Comparison of ENCODE assay signal across 2 worm cellular contexts in the genomic region with DNA sequence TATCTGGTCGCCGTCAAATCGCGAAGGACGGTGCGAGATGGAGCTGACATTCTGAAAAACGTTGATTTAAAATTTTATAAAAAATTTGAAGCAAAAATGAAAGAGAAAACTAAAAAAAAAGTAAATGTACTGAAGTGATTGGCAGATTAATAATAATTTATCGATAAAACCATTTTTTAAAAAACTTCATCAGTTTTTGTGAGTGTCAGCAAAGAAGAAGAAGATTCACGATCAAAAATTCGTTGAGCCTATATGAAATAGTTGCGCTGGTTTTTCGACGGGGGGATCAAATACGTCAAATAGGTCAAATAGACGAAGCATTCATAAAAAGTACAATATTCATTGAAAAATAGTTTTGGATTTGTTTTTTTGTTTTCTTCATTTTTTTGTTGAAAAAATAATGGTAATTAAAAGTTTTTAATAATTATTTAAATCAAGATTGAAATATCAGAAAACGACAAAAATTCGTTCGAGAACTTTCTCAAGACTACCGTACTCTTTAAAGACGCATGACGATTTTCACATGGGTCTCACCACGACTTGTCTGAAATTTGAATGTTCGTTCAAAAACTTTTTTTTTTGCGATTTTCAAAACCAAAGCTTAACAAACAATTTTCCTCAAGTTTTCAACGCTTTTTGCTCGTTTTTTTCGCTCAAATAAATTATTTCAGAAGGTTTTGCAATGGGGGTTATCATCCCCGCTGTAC.
TF ChIP-seq lines count a peak whose summit lies in the region.

A gene (minus strand): TSS at position 51 of the 707 bp plus-strand sequence.
A gene (plus strand): TSS at position 672 of the 707 bp plus-strand sequence.

TF ChIP-seq in whole organism, L4 larva, 104 proteins besides CTCF, POLR2A, EP300 and RAD21:
- TF ChIP-seq lsy-2 (tag; optimal IDR thresholded peaks at IDR 0.05; lab: Kevin White, UChicago), result peak in 1 of 2 experiments; percentile 25
- no peak for TF ChIP-seq mdt-29 (GFP tag; IDR thresholded peaks at IDR 0.05; lab: Robert Waterston, UW)
- TF ChIP-seq vab-7 (GFP tag; IDR thresholded peaks at IDR 0.05; lab: Robert Waterston, UW), result no peak
- TF ChIP-seq jun-1 (tag; optimal IDR thresholded peaks at IDR 0.05; lab: Kevin White, UChicago), result no peak
- TF ChIP-seq ctbp-1 (GFP tag; IDR thresholded peaks at IDR 0.05; lab: Robert Waterston, UW), result no peak
- TF ChIP-seq nhr-76 (tag; optimal IDR thresholded peaks at IDR 0.05; lab: Kevin White, UChicago), result no peak
- peak; percentile 86 for TF ChIP-seq snpc-1.2 (GFP tag; IDR thresholded peaks at IDR 0.05; lab: Robert Waterston, UW)
- TF ChIP-seq unc-62 (GFP tag; optimal IDR thresholded peaks at IDR 0.05 in 1 of 2; lab: Kevin White, UChicago), result no peak
- TF ChIP-seq unc-62 (tag; optimal IDR thresholded peaks at IDR 0.05; lab: Kevin White, UChicago), result no peak
- no peak for TF ChIP-seq F10B5.3 (tag; optimal IDR thresholded peaks at IDR 0.05; lab: Kevin White, UChicago)
- TF ChIP-seq sdz-12 (GFP tag; optimal IDR thresholded peaks at IDR 0.05; lab: Kevin White, UChicago), result no peak
- TF ChIP-seq aly-2 (tag; optimal IDR thresholded peaks at IDR 0.05; lab: Kevin White, UChicago), result no peak
- TF ChIP-seq lin-38 (GFP tag; IDR thresholded peaks at IDR 0.05; lab: Robert Waterston, UW), result peak; percentile 61
- TF ChIP-seq nhr-28 (tag; optimal IDR thresholded peaks at IDR 0.05; lab: Kevin White, UChicago), result no peak
- TF ChIP-seq zfp-3 (GFP tag; conservative IDR thresholded peaks at IDR 0.05; lab: Robert Waterston, UW), result no peak
- TF ChIP-seq nhr-111 (GFP tag; optimal IDR thresholded peaks at IDR 0.05; lab: Kevin White, UChicago), result no peak
- TF ChIP-seq ztf-7 (tag; optimal IDR thresholded peaks at IDR 0.05; lab: Kevin White, UChicago), result no peak
- TF ChIP-seq spr-3 (GFP tag; optimal IDR thresholded peaks at IDR 0.05; lab: Kevin White, UChicago), result no peak
- peak; percentile 77 for TF ChIP-seq F49E8.2 (tag; optimal IDR thresholded peaks at IDR 0.05; lab: Kevin White, UChicago; ENCODE audit: borderline replicate concordance)
- no peak for TF ChIP-seq R02D3.7 (tag; optimal IDR thresholded peaks at IDR 0.05; lab: Kevin White, UChicago)
- TF ChIP-seq nhr-48 (tag; optimal IDR thresholded peaks at IDR 0.05; lab: Kevin White, UChicago), result no peak
- TF ChIP-seq unc-130 (GFP tag; optimal IDR thresholded peaks at IDR 0.05; lab: Kevin White, UChicago), result peak; percentile 2
- TF ChIP-seq pha-4 (GFP tag; IDR thresholded peaks at IDR 0.05; lab: Robert Waterston, UW), result no peak
- no peak for TF ChIP-seq pha-4 (tag; optimal IDR thresholded peaks at IDR 0.05; lab: Kevin White, UChicago)
- no peak for TF ChIP-seq daf-8 (GFP tag; IDR thresholded peaks at IDR 0.05; lab: Robert Waterston, UW)
- no peak for TF ChIP-seq madf-5 (GFP tag; IDR thresholded peaks at IDR 0.05; lab: Robert Waterston, UW)
- TF ChIP-seq nhr-42 (GFP tag; IDR thresholded peaks at IDR 0.05; lab: Robert Waterston, UW), result no peak
- no peak for TF ChIP-seq daf-19 (GFP tag; conservative IDR thresholded peaks at IDR 0.05; lab: Robert Waterston, UW)
- TF ChIP-seq egl-43 (GFP tag; IDR thresholded peaks at IDR 0.05; lab: Robert Waterston, UW), result no peak
- no peak for TF ChIP-seq nhr-41 (GFP tag; IDR thresholded peaks at IDR 0.05; lab: Robert Waterston, UW)
- TF ChIP-seq hlh-11 (tag; optimal IDR thresholded peaks at IDR 0.05; lab: Kevin White, UChicago), result no peak

TF ChIP-seq in whole organism, young adult, 124 proteins besides CTCF, POLR2A, EP300 and RAD21 (continues in another document):
- TF ChIP-seq ztf-3 (GFP tag; optimal IDR thresholded peaks at IDR 0.05; lab: Kevin White, UChicago) (no peak), F23B12.7 (tag; optimal IDR thresholded peaks at IDR 0.05; lab: Kevin White, UChicago; ENCODE audit: insufficient read depth) (no peak), repo-1 (tag; optimal IDR thresholded peaks at IDR 0.05; lab: Kevin White, UChicago) (no peak), fkh-3 (tag; optimal IDR thresholded peaks at IDR 0.05; lab: Kevin White, UChicago) (no peak), lir-1 (GFP tag; conservative IDR thresholded peaks at IDR 0.05; lab: Robert Waterston, UW) (no peak), rcor-1 (GFP tag; IDR thresholded peaks at IDR 0.05; lab: Robert Waterston, UW) (no peak), ceh-79 (tag; optimal IDR thresholded peaks at IDR 0.05; lab: Kevin White, UChicago) (no peak), ceh-100 (GFP tag; IDR thresholded peaks at IDR 0.05; lab: Robert Waterston, UW) (no peak), chd-7 (tag; optimal IDR thresholded peaks at IDR 0.05; lab: Kevin White, UChicago) (no peak), K12H6.12 (tag; optimal IDR thresholded peaks at IDR 0.05; lab: Kevin White, UChicago) (no peak), snpc-1.1 (tag; optimal IDR thresholded peaks at IDR 0.05; lab: Kevin White, UChicago; ENCODE audit: insufficient read depth) (peak; percentile 46), Y79H2A.3 (GFP tag; conservative IDR thresholded peaks at IDR 0.05; lab: Robert Waterston, UW) (no peak), sdz-38 (tag; optimal IDR thresholded peaks at IDR 0.05; lab: Kevin White, UChicago) (no peak), mcd-1 (GFP tag; IDR thresholded peaks at IDR 0.05; lab: Robert Waterston, UW) (peak; percentile 67; the same call in 1 of the 2 replicates), tlf-1 (GFP tag; optimal IDR thresholded peaks at IDR 0.05; lab: Kevin White, UChicago) (peak; percentile 54), pbrm-1 (GFP tag; IDR thresholded peaks at IDR 0.05; lab: Robert Waterston, UW) (peak; percentile 44; the same call in 1 of the 2 replicates), ztf-18 (tag; optimal IDR thresholded peaks at IDR 0.05; lab: Kevin White, UChicago) (no peak), sea-2 (GFP tag; IDR thresholded peaks at IDR 0.05; lab: Robert Waterston, UW) (no peak), somi-1 (GFP tag; optimal IDR thresholded peaks at IDR 0.05; lab: Kevin White, UChicago) (no peak), lsl-1 (GFP tag; optimal IDR thresholded peaks at IDR 0.05; lab: Kevin White, UChicago) (peak; percentile 94), die-1 (tag; optimal IDR thresholded peaks at IDR 0.05; lab: Kevin White, UChicago) (no peak), bed-1 (GFP tag; IDR thresholded peaks at IDR 0.05; lab: Robert Waterston, UW) (no peak), ztf-28 (GFP tag; IDR thresholded peaks at IDR 0.05; lab: Robert Waterston, UW) (no peak), ztf-26 (tag; optimal IDR thresholded peaks at IDR 0.05; lab: Kevin White, UChicago) (no peak), lin-26 (GFP tag; IDR thresholded peaks at IDR 0.05; lab: Robert Waterston, UW) (no peak), unc-62 (GFP tag; optimal IDR thresholded peaks at IDR 0.05; lab: Kevin White, UChicago) (no peak), dpff-1 (tag; optimal IDR thresholded peaks at IDR 0.05; lab: Kevin White, UChicago) (no peak), mxl-1 (tag; optimal IDR thresholded peaks at IDR 0.05; lab: Kevin White, UChicago) (no peak), nhr-120 (GFP tag; IDR thresholded peaks at IDR 0.05; lab: Robert Waterston, UW) (no peak), lin-54 (GFP tag; optimal IDR thresholded peaks at IDR 0.05; lab: Kevin White, UChicago) (peak; percentile 85), gei-17 (GFP tag; optimal IDR thresholded peaks at IDR 0.05; lab: Kevin White, UChicago) (no peak), xnd-1 (tag; optimal IDR thresholded peaks at IDR 0.05; lab: Kevin White, UChicago) (peak; percentile 86), tbp1 (GFP tag; optimal IDR thresholded peaks at IDR 0.05; lab: Kevin White, UChicago) (peak; percentile 37), egl-18 (GFP tag; IDR thresholded peaks at IDR 0.05; lab: Robert Waterston, UW) (no peak), dox-1 (GFP tag; IDR thresholded peaks at IDR 0.05; lab: Robert Waterston, UW) (no peak), hlh-12 (tag; optimal IDR thresholded peaks at IDR 0.05; lab: Kevin White, UChicago) (no peak), snpc-4 (GFP tag; optimal IDR thresholded peaks at IDR 0.05; lab: Kevin White, UChicago) (peak; percentile 37), snpc-4 (tag; optimal IDR thresholded peaks at IDR 0.05; lab: Kevin White, UChicago) (peak; percentile 8 to 80 (median 58)), rpc-1 (optimal IDR thresholded peaks at IDR 0.05; lab: Kevin White, UChicago) (no peak), rpc-1 (tag; optimal IDR thresholded peaks at IDR 0.05; lab: Kevin White, UChicago) (no peak), D2030.7 (GFP tag; IDR thresholded peaks at IDR 0.05; lab: Robert Waterston, UW) (peak; percentile 82), cebp-2 (GFP tag; IDR thresholded peaks at IDR 0.05; lab: Robert Waterston, UW) (no peak), nfyb-1 (GFP tag; IDR thresholded peaks at IDR 0.05; lab: Robert Waterston, UW) (no peak), ets-4 (GFP tag; optimal IDR thresholded peaks at IDR 0.05; lab: Kevin White, UChicago) (no peak), hmg-1.2 (GFP tag; IDR thresholded peaks at IDR 0.05; lab: Robert Waterston, UW) (0 out of 2 replicates have a peak, but pooled peaks have one; percentile 20), sptf-2 (GFP tag; optimal IDR thresholded peaks at IDR 0.05; lab: Kevin White, UChicago) (no peak), ama-1 (optimal IDR thresholded peaks at IDR 0.05; lab: Kevin White, UChicago) (no peak), ama-1 (GFP tag; optimal IDR thresholded peaks at IDR 0.05; lab: Kevin White, UChicago) (no peak), F39B2.1 (GFP tag; IDR thresholded peaks at IDR 0.05; lab: Robert Waterston, UW) (no peak), nfya-1 (tag; optimal IDR thresholded peaks at IDR 0.05; lab: Kevin White, UChicago; ENCODE audit: borderline replicate concordance, insufficient read depth) (no peak), ceh-91 (GFP tag; IDR thresholded peaks at IDR 0.05; lab: Robert Waterston, UW) (peak; percentile 77), atf-7 (tag; optimal IDR thresholded peaks at IDR 0.05; lab: Kevin White, UChicago) (no peak), ekl-4 (GFP tag; IDR thresholded peaks at IDR 0.05; lab: Robert Waterston, UW) (peak; percentile 75), egl-44 (GFP tag; IDR thresholded peaks at IDR 0.05; lab: Robert Waterston, UW) (no peak), bed-2 (GFP tag; IDR thresholded peaks at IDR 0.05; lab: Robert Waterston, UW) (no peak), madf-6 (GFP tag; IDR thresholded peaks at IDR 0.05; lab: Robert Waterston, UW) (peak; percentile 96), ztf-22 (GFP tag; optimal IDR thresholded peaks at IDR 0.05; lab: Kevin White, UChicago) (no peak), lin-35 (GFP tag; optimal IDR thresholded peaks at IDR 0.05; lab: Kevin White, UChicago) (no peak), athp-1 (tag; optimal IDR thresholded peaks at IDR 0.05; lab: Kevin White, UChicago) (no peak), zim-3 (tag; optimal IDR thresholded peaks at IDR 0.05; lab: Kevin White, UChicago) (no peak)
